Fruit fly (Drosophila melanogaster) whole organism, wandering third instar larva: Measurements from ENCODE around the gene sisA.

Experiments
- CrebA ChIP-seq: fragments of 200-800 bp; sonication (Bioruptor generic); optimal IDR thresholded peaks from 2 replicates; lab custom pipeline; 2016; ENCODE audit warnings: missing biosample characterization, mild to moderate bottlenecking, missing genetic modification characterization, borderline replicate concordance
- Dfd ChIP-seq: fragments of >200 bp; optimal IDR thresholded peaks from 2 replicates; lab custom pipeline; 2017; ENCODE audit warnings: missing biosample characterization, missing genetic modification characterization
- Myc ChIP-seq: fragments of >200 bp; optimal IDR thresholded peaks from 2 replicates; lab custom pipeline; 2017
- N ChIP-seq: fragments of >200 bp; optimal IDR thresholded peaks from 2 replicates; lab custom pipeline; 2018; ENCODE audit warnings: missing biosample characterization, missing external identifiers, missing genetic modification characterization
- dmrt93B ChIP-seq: fragments of 200-800 bp; sonication (Bioruptor generic); optimal IDR thresholded peaks from 2 replicates; lab custom pipeline; 2018; ENCODE audit warnings: missing biosample characterization, mild to moderate bottlenecking, missing genetic modification characterization
- pan ChIP-seq: fragments of >200 bp; optimal IDR thresholded peaks from 2 replicates; lab custom pipeline; 2017
- psq ChIP-seq: fragments of 200-800 bp; sonication (Bioruptor generic); optimal IDR thresholded peaks from 3 replicates; lab custom pipeline; 2017; ENCODE audit warnings: missing biosample characterization, mild to moderate bottlenecking, missing genetic modification characterization, moderate library complexity
- usp ChIP-seq: fragments of >200 bp; optimal IDR thresholded peaks from 2 replicates; lab custom pipeline; 2017; ENCODE audit warnings: missing biosample characterization, missing genetic modification characterization

- TF ChIP-seq Dfd (GFP tag; lab: Kevin White, UChicago) (no peak), pan (lab: Kevin White, UChicago) (no peak), CrebA (GFP tag; lab: Kevin White, UChicago) (no peak), Myc (no peak), dmrt93B (GFP tag; lab: Kevin White, UChicago) (no peak), usp (no peak), psq (GFP tag; lab: Kevin White, UChicago) (no peak), N (GFP tag; lab: Kevin White, UChicago) (no peak)
Measured at dm6 chrX:11319916-11320315, 2.2 kb downstream of the sisA start.
